Fruit fly (Drosophila melanogaster): ENCODE data around the gene CG31668.
A peak's percentile ranks its signal among the peaks of the same experiment; 100 is the strongest.

CG31668 gene

dm6 chr2L:2177312-2177968 is 28.5 kb downstream of the CG31668 start (continued):
- TF ChIP-seq CG10959 (GFP tag; IDR thresholded peaks at IDR 0.05) (no peak), Poxn (GFP tag; IDR thresholded peaks at IDR 0.05) (no peak), lola (GFP tag; optimal IDR thresholded peaks at IDR 0.05) (peak in 1 of 3 experiments; percentile 5), CG1602 (GFP tag; optimal IDR thresholded peaks at IDR 0.05) (peak; percentile 39), CG15479 (GFP tag; optimal IDR thresholded peaks at IDR 0.05) (no peak), hkb (optimal IDR thresholded peaks at IDR 0.05) (no peak), hkb (GFP tag; IDR thresholded peaks at IDR 0.05) (peak; percentile 36; the same call in 1 of the 2 replicates), CG13287 (GFP tag; IDR thresholded peaks at IDR 0.05; ENCODE audit: partially characterized antibody) (no peak), klu (GFP tag; IDR thresholded peaks at IDR 0.05) (no peak), ash1 (GFP tag; optimal IDR thresholded peaks at IDR 0.05) (no peak), CG11696 (GFP tag; IDR thresholded peaks at IDR 0.05) (peak; percentile 46; the same call in 1 of the 2 replicates), CG15011 (GFP tag; optimal IDR thresholded peaks at IDR 0.05) (no peak), CG5245 (GFP tag; optimal IDR thresholded peaks at IDR 0.05) (no peak), CG8388 (GFP tag; optimal IDR thresholded peaks at IDR 0.05) (peak; percentile 31), CG9876 (GFP tag; optimal IDR thresholded peaks at IDR 0.05) (no peak), Deaf1 (tag; optimal IDR thresholded peaks at IDR 0.05) (no peak), CG14710 (tag; optimal IDR thresholded peaks at IDR 0.05) (no peak), bowl (GFP tag; IDR thresholded peaks at IDR 0.05) (no peak), CG18262 (tag; optimal IDR thresholded peaks at IDR 0.05) (peak; percentile 37), chn (GFP tag; optimal IDR thresholded peaks at IDR 0.05) (no peak), nmo (GFP tag; optimal IDR thresholded peaks at IDR 0.05) (peak; percentile 31), CG3995 (GFP tag; optimal IDR thresholded peaks at IDR 0.05) (no peak), onecut (GFP tag; IDR thresholded peaks at IDR 0.05) (no peak), pan (optimal IDR thresholded peaks at IDR 0.05) (no peak), pan (GFP tag; optimal IDR thresholded peaks at IDR 0.05 in 1 of 2, IDR thresholded peaks at IDR 0.05 in 1 of 2) (peak in 1 of 2 experiments; percentile 54), gsb (GFP tag; IDR thresholded peaks at IDR 0.05) (no peak), Sin3A (optimal IDR thresholded peaks at IDR 0.05) (no peak), Dip3 (GFP tag; optimal IDR thresholded peaks at IDR 0.05) (peak; percentile 43), fd64A (GFP tag; optimal IDR thresholded peaks at IDR 0.05) (no peak), zen2 (GFP tag; IDR thresholded peaks at IDR 0.05; ENCODE audit: partially characterized antibody) (no peak), CHES-1-like (GFP tag; optimal IDR thresholded peaks at IDR 0.05) (peak; percentile 49), seq (GFP tag; IDR thresholded peaks at IDR 0.05) (no peak), scrt (GFP tag; optimal IDR thresholded peaks at IDR 0.05) (no peak), CG6683 (GFP tag; optimal IDR thresholded peaks at IDR 0.05) (no peak), CG2712 (tag; optimal IDR thresholded peaks at IDR 0.05) (peak; percentile 8), croc (GFP tag; conservative IDR thresholded peaks at IDR 0.05) (no peak), CG11456 (GFP tag; IDR thresholded peaks at IDR 0.05) (0 out of 3 replicates have a peak, but pooled peaks have one; percentile 60), nerfin-1 (tag; optimal IDR thresholded peaks at IDR 0.05) (no peak), CG10366 (GFP tag; IDR thresholded peaks at IDR 0.05) (no peak; the same call in 1 of the 2 replicates), ATbp (GFP tag; optimal IDR thresholded peaks at IDR 0.05) (no peak), CG14667 (GFP tag; IDR thresholded peaks at IDR 0.05) (no peak), CG30020 (tag; optimal IDR thresholded peaks at IDR 0.05) (no peak), stwl (tag; optimal IDR thresholded peaks at IDR 0.05) (no peak), dmrt99B (tag; optimal IDR thresholded peaks at IDR 0.05) (peak; percentile 34), Drgx (GFP tag; IDR thresholded peaks at IDR 0.05) (no peak), tna (GFP tag; IDR thresholded peaks at IDR 0.05; ENCODE audit: partially characterized antibody) (no peak), Hr78 (GFP tag; optimal IDR thresholded peaks at IDR 0.05) (no peak), Xbp1 (GFP tag; optimal IDR thresholded peaks at IDR 0.05) (peak; percentile 48), Oaz (GFP tag; IDR thresholded peaks at IDR 0.05) (no peak), gce (GFP tag; IDR thresholded peaks at IDR 0.05) (0 out of 3 replicates have a peak, but pooled peaks have one; percentile 8), ase (GFP tag; IDR thresholded peaks at IDR 0.05) (no peak)
